Worm (Caenorhabditis elegans) whole organism, L2 larva: ENCODE data around the gene Y49F6B.12.
"Not testable (repeated sequence)": the region's sequence is repeated elsewhere in the genome, so short reads cannot be mapped to it uniquely, and the experiment has no call there.

Experiments
- lin-13 ChIP-seq: fragments of 150-350 bp; optimal IDR thresholded peaks from 2 replicates; lab custom pipeline; 2014; ENCODE audit warnings: missing biosample characterization, missing genetic modification reagents, missing genetic modification characterization
- nhr-237 ChIP-seq: fragments of 150-350 bp; optimal IDR thresholded peaks from 2 replicates; lab custom pipeline; 2014; ENCODE audit warnings: missing biosample characterization, missing genetic modification characterization

ce11 chrII:3464580-3464979, 7.6 kb downstream of the Y49F6B.12 start, which contains the start of gene C16C8.10:
- not testable (repeated sequence) for TF ChIP-seq nhr-237 (tag; lab: Kevin White, UChicago); lin-13 (GFP tag; lab: Kevin White, UChicago)
